Worm (Caenorhabditis elegans) whole organism, L2 larva: ENCODE data around the gene Y61A9LA.3.

Experiments used
- crh-2 ChIP-seq: sonication (generic microtip); optimal IDR thresholded peaks from 2 replicates; lab custom pipeline; 2017; ENCODE audit warnings: missing biosample characterization, missing genetic modification characterization
- nhr-11 ChIP-seq: fragments of 150-350 bp; optimal IDR thresholded peaks from 2 replicates; lab custom pipeline; 2014; ENCODE audit warnings: missing biosample characterization, missing genetic modification characterization
- skn-1 ChIP-seq: sonication (generic microtip); optimal IDR thresholded peaks from 2 replicates; lab custom pipeline; 2017; ENCODE audit warnings: missing biosample characterization, missing genetic modification characterization
- ztf-4 ChIP-seq: fragments of 150-350 bp; optimal IDR thresholded peaks from 2 replicates; lab custom pipeline; 2014; ENCODE audit warnings: missing biosample characterization, missing genetic modification characterization

ce11 chrV:4525106-4525505 lies 45.8 kb upstream of the Y61A9LA.3 start:
- TF ChIP-seq crh-2 (tag; lab: Kevin White, UChicago) (no peak), ztf-4 (tag; lab: Kevin White, UChicago) (no peak), nhr-11 (tag; lab: Kevin White, UChicago) (no peak), skn-1 (tag; lab: Kevin White, UChicago) (no peak)
